Fruit fly (Drosophila melanogaster) whole organism, embryonic: ENCODE results near the gene CG14221.
A peak's percentile ranks its signal among the peaks of the same experiment; 100 is the strongest.

ENCODE experiments used
- B-H2 ChIP-seq: fragments of 200-800 bp; sonication (Bioruptor generic); optimal IDR thresholded peaks from 2 replicates; lab custom pipeline; 2018; ENCODE audit warnings: missing biosample characterization, mild to moderate bottlenecking, missing genetic modification characterization
- CG10147 ChIP-seq: fragments of 200-800 bp; sonication (Bioruptor generic); optimal IDR thresholded peaks from 2 replicates; lab custom pipeline; 2019; ENCODE audit warnings: missing biosample characterization, mild to moderate bottlenecking, missing genetic modification characterization, moderate library complexity
- CG10543 ChIP-seq: fragments of 200-800 bp; sonication (Bioruptor generic); optimal IDR thresholded peaks from 3 replicates; lab custom pipeline; 2017; ENCODE audit warnings: missing biosample characterization, mild to moderate bottlenecking, missing genetic modification characterization, moderate library complexity
- CG11695 ChIP-seq: fragments of 200-800 bp; sonication (Bioruptor generic); IDR thresholded peaks from 3 replicates; pipeline ENCODE4 v1.3.6; 2022; ENCODE audit warnings: missing biosample characterization, missing genetic modification characterization
- CG12744 ChIP-seq: fragments of 200-800 bp; sonication (Bioruptor generic); optimal IDR thresholded peaks from 2 replicates; lab custom pipeline; 2016; ENCODE audit warnings: missing biosample characterization, missing genetic modification characterization
- CG15601 ChIP-seq: fragments of 200-800 bp; sonication (Bioruptor generic); optimal IDR thresholded peaks from 3 replicates; lab custom pipeline; 2019; ENCODE audit warnings: missing biosample characterization, mild to moderate bottlenecking, missing genetic modification characterization, moderate library complexity
- CG16813 ChIP-seq: fragments of 200-800 bp; sonication (Bioruptor generic); IDR thresholded peaks from 3 replicates; pipeline ENCODE4 v1.3.6; 2022; ENCODE audit warnings: missing biosample characterization, missing genetic modification characterization; ENCODE audit not compliant: partially characterized antibody
- CG17361 ChIP-seq: fragments of 200-800 bp; sonication (Bioruptor generic); IDR thresholded peaks from 3 replicates; pipeline ENCODE4 v1.3.6; 2022; ENCODE audit warnings: missing biosample characterization, missing genetic modification characterization
- CG18619 ChIP-seq: fragments of 200-800 bp; sonication (Bioruptor generic); optimal IDR thresholded peaks from 3 replicates; lab custom pipeline; 2017; ENCODE audit warnings: missing biosample characterization, mild to moderate bottlenecking, missing genetic modification characterization
- CG2712 ChIP-seq: fragments of 200-800 bp; optimal IDR thresholded peaks from 3 replicates; lab custom pipeline; 2019; ENCODE audit warnings: missing biosample characterization, mild to moderate bottlenecking, missing genetic modification characterization, moderate library complexity
- CG4854 ChIP-seq: fragments of 200-800 bp; sonication (Bioruptor generic); optimal IDR thresholded peaks from 2 replicates; lab custom pipeline; 2016; ENCODE audit warnings: missing biosample characterization, missing genetic modification characterization, inconsistent platforms
- CG5180 ChIP-seq: fragments of 200-800 bp; sonication (Bioruptor generic); optimal IDR thresholded peaks from 3 replicates; lab custom pipeline; 2017; ENCODE audit warnings: missing biosample characterization, missing genetic modification characterization, mild to moderate bottlenecking, moderate library complexity, missing genetic modification reagents
- CG6254 ChIP-seq: fragments of 200-800 bp; sonication (Bioruptor generic); optimal IDR thresholded peaks from 3 replicates; lab custom pipeline; 2017; ENCODE audit warnings: mild to moderate bottlenecking, missing biosample characterization, missing genetic modification reagents, missing genetic modification characterization
- CG6854 ChIP-seq: fragments of 200-800 bp; sonication (Bioruptor generic); optimal IDR thresholded peaks from 3 replicates; lab custom pipeline; 2017; ENCODE audit warnings: missing biosample characterization, mild to moderate bottlenecking, missing genetic modification characterization
- CG7963 ChIP-seq: fragments of 200-800 bp; sonication (Bioruptor generic); IDR thresholded peaks from 3 replicates; pipeline ENCODE4 v1.3.6; 2022; ENCODE audit warnings: missing biosample characterization, missing genetic modification characterization; ENCODE audit not compliant: partially characterized antibody
- CG8290 ChIP-seq, 3 experiments: fragments of 200-800 bp; sonication (Bioruptor generic); optimal IDR thresholded peaks; 2 replicates each; lab custom pipeline; 2016 to 2019; ENCODE audit warnings: missing biosample characterization in 3 of 3, missing genetic modification characterization in 3 of 3, mild to moderate bottlenecking in 2 of 3, moderate library complexity in 1 of 3
- CG9932 ChIP-seq: fragments of 200-800 bp; sonication (Bioruptor generic); IDR thresholded peaks from 2 replicates; pipeline ENCODE4 v1.3.6; 2022; ENCODE audit warnings: missing biosample characterization, missing genetic modification characterization
- CHES-1-like ChIP-seq: fragments of 200-800 bp; sonication (Bioruptor generic); optimal IDR thresholded peaks from 2 replicates; lab custom pipeline; 2016; ENCODE audit warnings: missing biosample characterization, missing genetic modification characterization
- D19A ChIP-seq: fragments of 200-800 bp; optimal IDR thresholded peaks from 3 replicates; lab custom pipeline; 2019; ENCODE audit warnings: missing biosample characterization, mild to moderate bottlenecking, missing genetic modification characterization, moderate library complexity
- Deaf1 ChIP-seq: fragments of 200-800 bp; optimal IDR thresholded peaks from 3 replicates; lab custom pipeline; 2019; ENCODE audit warnings: missing biosample characterization, mild to moderate bottlenecking, missing genetic modification characterization, moderate library complexity
- Dip3 ChIP-seq: fragments of 200-800 bp; sonication (Bioruptor generic); optimal IDR thresholded peaks from 3 replicates; lab custom pipeline; 2016; ENCODE audit warnings: missing biosample characterization, missing genetic modification characterization
- Fer3 ChIP-seq: fragments of 200-800 bp; sonication (Bioruptor generic); optimal IDR thresholded peaks from 2 replicates; lab custom pipeline; 2018; ENCODE audit warnings: missing biosample characterization, mild to moderate bottlenecking, missing genetic modification characterization, moderate library complexity
- HHEX ChIP-seq: fragments of 200-800 bp; sonication (Bioruptor generic); optimal IDR thresholded peaks from 3 replicates; lab custom pipeline; 2017; ENCODE audit warnings: missing biosample characterization, mild to moderate bottlenecking, missing genetic modification characterization, missing genetic modification reagents
- Hand ChIP-seq: fragments of 200-800 bp; sonication (Bioruptor generic); optimal IDR thresholded peaks from 2 replicates; lab custom pipeline; 2017; ENCODE audit warnings: mild to moderate bottlenecking, missing biosample characterization, missing genetic modification reagents, missing genetic modification characterization
- Hsf ChIP-seq: fragments of 200-800 bp; sonication (Bioruptor generic); optimal IDR thresholded peaks from 3 replicates; lab custom pipeline; 2016; ENCODE audit warnings: missing biosample characterization, missing genetic modification characterization
- Jarid2 ChIP-seq: fragments of 200-800 bp; sonication (Bioruptor generic); optimal IDR thresholded peaks from 3 replicates; lab custom pipeline; 2017; ENCODE audit warnings: mild to moderate bottlenecking, missing biosample characterization, missing genetic modification reagents, missing genetic modification characterization
- Kr ChIP-seq: fragments of 200-800 bp; sonication (Bioruptor generic); optimal IDR thresholded peaks from 2 replicates; lab custom pipeline; 2017; ENCODE audit warnings: missing biosample characterization, mild to moderate bottlenecking, missing genetic modification characterization
- MBD-R2 ChIP-seq: fragments of 200-800 bp; sonication (Bioruptor generic); IDR thresholded peaks from 2 replicates; pipeline ENCODE4 v1.3.6; 2022; ENCODE audit warnings: missing biosample characterization, missing genetic modification characterization
- MESR4 ChIP-seq: fragments of 200-800 bp; sonication (Bioruptor generic); optimal IDR thresholded peaks from 2 replicates; lab custom pipeline; 2018; ENCODE audit warnings: missing biosample characterization, mild to moderate bottlenecking, missing genetic modification characterization, moderate library complexity
- MTF-1 ChIP-seq: fragments of 200-800 bp; sonication (Bioruptor generic); optimal IDR thresholded peaks from 2 replicates; lab custom pipeline; 2018; ENCODE audit warnings: missing biosample characterization, mild to moderate bottlenecking, missing genetic modification characterization, borderline replicate concordance
- Meics ChIP-seq: fragments of 200-800 bp; sonication (Bioruptor generic); optimal IDR thresholded peaks from 2 replicates; lab custom pipeline; 2017; ENCODE audit warnings: missing biosample characterization, mild to moderate bottlenecking, missing genetic modification characterization
- NfI ChIP-seq: fragments of 200-800 bp; sonication (Bioruptor generic); optimal IDR thresholded peaks from 3 replicates; lab custom pipeline; 2018; ENCODE audit warnings: missing biosample characterization, mild to moderate bottlenecking, missing genetic modification characterization, moderate library complexity
- Side ChIP-seq: fragments of 200-800 bp; sonication (Bioruptor generic); optimal IDR thresholded peaks from 2 replicates; lab custom pipeline; 2016; ENCODE audit warnings: missing biosample characterization, missing genetic modification characterization
- bsh ChIP-seq, 2 experiments: fragments of 200-800 bp; sonication (Bioruptor generic); optimal IDR thresholded peaks; 2 replicates each; lab custom pipeline; 2017 to 2018; ENCODE audit warnings: mild to moderate bottlenecking in 2 of 2, missing biosample characterization in 2 of 2, missing genetic modification characterization in 2 of 2, moderate library complexity in 1 of 2
- chm ChIP-seq: fragments of 200-800 bp; sonication (Bioruptor generic); IDR thresholded peaks from 2 replicates; pipeline ENCODE4 v1.3.6; 2022; ENCODE audit warnings: missing biosample characterization, missing genetic modification characterization
- ci ChIP-seq: fragments of 200-800 bp; sonication (Bioruptor generic); IDR thresholded peaks from 3 replicates; pipeline ENCODE4 v1.3.6; 2022; ENCODE audit warnings: missing biosample characterization, missing genetic modification characterization
- ems ChIP-seq: fragments of 200-800 bp; sonication (Bioruptor generic); optimal IDR thresholded peaks from 3 replicates; lab custom pipeline; 2016; ENCODE audit warnings: missing biosample characterization, missing genetic modification characterization
- eyg ChIP-seq: fragments of 200-800 bp; sonication (Bioruptor generic); optimal IDR thresholded peaks from 3 replicates; lab custom pipeline; 2016; ENCODE audit warnings: missing biosample characterization, missing genetic modification characterization
- gsb ChIP-seq: fragments of 200-800 bp; sonication (Bioruptor generic); IDR thresholded peaks from 2 replicates; pipeline ENCODE4 v1.3.6; 2022; ENCODE audit warnings: missing biosample characterization, missing genetic modification characterization
- nerfin-2 ChIP-seq: fragments of 200-800 bp; sonication (Bioruptor generic); IDR thresholded peaks from 2 replicates; pipeline ENCODE4 v1.3.6; 2022; ENCODE audit warnings: missing biosample characterization, missing genetic modification characterization; ENCODE audit not compliant: partially characterized antibody
- row ChIP-seq: fragments of 200-800 bp; sonication (Bioruptor generic); IDR thresholded peaks from 3 replicates; pipeline ENCODE4 v1.3.6; 2022; ENCODE audit warnings: missing biosample characterization, missing genetic modification characterization
- schlank ChIP-seq: fragments of 200-800 bp; sonication (Bioruptor generic); optimal IDR thresholded peaks from 2 replicates; lab custom pipeline; 2018; ENCODE audit warnings: missing biosample characterization, mild to moderate bottlenecking, missing genetic modification characterization
- slbo ChIP-seq: fragments of 200-800 bp; sonication (Bioruptor generic); IDR thresholded peaks from 2 replicates; pipeline ENCODE4 v1.3.6; 2022; ENCODE audit warnings: missing biosample characterization, missing genetic modification characterization
- sna ChIP-seq: fragments of 200-800 bp; sonication (Bioruptor generic); IDR thresholded peaks from 2 replicates; pipeline ENCODE4 v1.3.6; 2022; ENCODE audit warnings: missing biosample characterization, missing genetic modification characterization; ENCODE audit not compliant: partially characterized antibody
- tap ChIP-seq: fragments of 200-800 bp; optimal IDR thresholded peaks from 3 replicates; lab custom pipeline; 2019; ENCODE audit warnings: missing biosample characterization, mild to moderate bottlenecking, missing genetic modification characterization, moderate library complexity
- tx ChIP-seq: fragments of 200-800 bp; sonication (Bioruptor generic); optimal IDR thresholded peaks from 2 replicates; lab custom pipeline; 2016; ENCODE audit warnings: missing biosample characterization, missing genetic modification characterization
- zen2 ChIP-seq: fragments of 200-800 bp; sonication (Bioruptor generic); IDR thresholded peaks from 3 replicates; pipeline ENCODE4 v1.3.6; 2022; ENCODE audit warnings: missing biosample characterization, missing genetic modification characterization; ENCODE audit not compliant: partially characterized antibody

The CG14221 gene

dm6 chrX:19604997-19605396 lies 16.0 kb downstream of the CG14221 start, which contains the start of gene CG14207 (continued):
- TF ChIP-seq Jarid2 (GFP tag; lab: Kevin White, UChicago), result peak; percentile 77
- TF ChIP-seq CG8290 (GFP tag; optimal IDR thresholded peaks at IDR 0.05; lab: Kevin White, UChicago), result no peak
- peak in 1 of 2 experiments; percentile 63 for TF ChIP-seq CG8290 (tag; optimal IDR thresholded peaks at IDR 0.05; lab: Kevin White, UChicago)
- peak; percentile 36 for TF ChIP-seq Fer3 (tag; lab: Kevin White, UChicago)
- TF ChIP-seq CG16813 (GFP tag; lab: Robert Waterston, UW), result peak; percentile 62; the same call in 2 of the 3 replicates
- TF ChIP-seq bsh (GFP tag; optimal IDR thresholded peaks at IDR 0.05; lab: Kevin White, UChicago), result peak in 1 of 2 experiments; percentile 9
- TF ChIP-seq CG15601, result peak; percentile 10
- TF ChIP-seq row, result peak; percentile 13; the same call in 1 of the 3 replicates
- TF ChIP-seq CG10543 (GFP tag; lab: Kevin White, UChicago), result peak; percentile 40
- 0 out of 2 replicates have a peak, but pooled peaks have one; percentile 8 for TF ChIP-seq gsb (GFP tag; lab: Robert Waterston, UW)
- TF ChIP-seq tx (GFP tag; lab: Kevin White, UChicago), result no peak
- no peak for TF ChIP-seq Hsf (GFP tag; lab: Kevin White, UChicago)
- TF ChIP-seq ems (GFP tag; lab: Kevin White, UChicago), result peak; percentile 5
- TF ChIP-seq CHES-1-like, result peak; percentile 34
- TF ChIP-seq Side, result no peak
- TF ChIP-seq ci (GFP tag; lab: Robert Waterston, UW), result peak; percentile 65; the same call in 2 of the 3 replicates
- TF ChIP-seq schlank (tag; lab: Kevin White, UChicago), result peak; percentile 10
- TF ChIP-seq nerfin-2, result peak; percentile 83
- peak; percentile 24 for TF ChIP-seq CG2712 (tag; lab: Kevin White, UChicago)
- TF ChIP-seq Dip3 (GFP tag; lab: Kevin White, UChicago), result peak; percentile 2
- TF ChIP-seq MTF-1 (GFP tag; lab: Kevin White, UChicago), result peak; percentile 9
- peak; percentile 39 for TF ChIP-seq CG6854
- TF ChIP-seq zen2 (GFP tag; lab: Robert Waterston, UW), result peak; percentile 67
- peak; percentile 12 for TF ChIP-seq NfI (GFP tag; lab: Kevin White, UChicago)
- peak; percentile 10 for TF ChIP-seq Deaf1 (tag; lab: Kevin White, UChicago)
- peak; percentile 12 for TF ChIP-seq CG5180 (GFP tag; lab: Kevin White, UChicago)
- peak; percentile 20 for TF ChIP-seq D19A (tag; lab: Kevin White, UChicago)
- TF ChIP-seq MBD-R2, result peak; percentile 21; the same call in 1 of the 2 replicates
- TF ChIP-seq slbo (GFP tag; lab: Robert Waterston, UW), result peak; percentile 41; the same call in 1 of the 2 replicates
- no peak for TF ChIP-seq CG6254 (GFP tag; lab: Kevin White, UChicago)
- TF ChIP-seq CG9932 (GFP tag; lab: Robert Waterston, UW), result peak; percentile 29; the same call in 1 of the 2 replicates
- TF ChIP-seq HHEX (GFP tag; lab: Kevin White, UChicago), result peak; percentile 44
- TF ChIP-seq CG10147, result no peak
- peak; percentile 8 for TF ChIP-seq eyg (GFP tag; lab: Kevin White, UChicago)
- TF ChIP-seq B-H2, result peak; percentile 47
- TF ChIP-seq Kr (GFP tag; lab: Kevin White, UChicago), result no peak
- 0 out of 3 replicates have a peak, but pooled peaks have one; percentile 19 for TF ChIP-seq CG17361 (GFP tag; lab: Robert Waterston, UW)
- TF ChIP-seq CG18619 (GFP tag; lab: Kevin White, UChicago), result no peak
- TF ChIP-seq CG11695, result peak; percentile 22; the same call in 1 of the 3 replicates
- TF ChIP-seq MESR4 (GFP tag; lab: Kevin White, UChicago), result peak; percentile 22
- TF ChIP-seq Meics, result peak; percentile 8
- TF ChIP-seq CG12744 (GFP tag; lab: Kevin White, UChicago), result no peak
- TF ChIP-seq tap (tag; lab: Kevin White, UChicago), result no peak
- TF ChIP-seq CG7963 (GFP tag; lab: Robert Waterston, UW), result peak; percentile 87
- TF ChIP-seq CG4854 (GFP tag; lab: Kevin White, UChicago), result no peak
- TF ChIP-seq chm (GFP tag; lab: Robert Waterston, UW), result peak; percentile 61; the same call in 1 of the 2 replicates
- TF ChIP-seq sna (GFP tag; lab: Robert Waterston, UW), result peak; percentile 57; the same call in 1 of the 2 replicates
- TF ChIP-seq Hand (GFP tag; lab: Kevin White, UChicago), result peak; percentile 48
